Worm (Caenorhabditis elegans): ENCODE measurements around the gene F13E9.12.

DNA sequence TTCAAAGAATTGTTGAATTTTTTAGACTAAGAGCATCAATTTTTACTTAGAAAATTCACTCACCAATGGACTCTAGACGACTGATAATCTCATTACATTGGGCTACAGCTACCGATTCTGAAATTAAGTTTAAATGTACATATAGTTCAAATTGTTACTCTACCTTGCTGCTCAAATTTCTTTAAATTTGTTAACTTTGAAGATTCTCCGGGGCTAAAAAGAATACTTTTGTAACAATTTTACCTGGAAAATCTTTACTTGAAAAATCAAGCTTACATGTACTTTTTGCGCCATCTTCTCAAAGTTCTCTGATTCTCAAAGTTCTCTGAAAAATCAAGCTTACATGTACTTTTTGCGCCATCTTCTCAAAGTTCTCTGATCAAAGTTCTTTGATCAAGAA is 5.1 kb upstream of the F13E9.12 start, which contains the start of gene sdz-13:
- TF ChIP-seq dao-5 (tag; optimal IDR thresholded peaks at IDR 0.05) = no peak
- no peak for TF ChIP-seq W03F9.2 (tag; optimal IDR thresholded peaks at IDR 0.05)
